Worm (Caenorhabditis elegans): Measurements from ENCODE around the gene sra-38.

DNA sequence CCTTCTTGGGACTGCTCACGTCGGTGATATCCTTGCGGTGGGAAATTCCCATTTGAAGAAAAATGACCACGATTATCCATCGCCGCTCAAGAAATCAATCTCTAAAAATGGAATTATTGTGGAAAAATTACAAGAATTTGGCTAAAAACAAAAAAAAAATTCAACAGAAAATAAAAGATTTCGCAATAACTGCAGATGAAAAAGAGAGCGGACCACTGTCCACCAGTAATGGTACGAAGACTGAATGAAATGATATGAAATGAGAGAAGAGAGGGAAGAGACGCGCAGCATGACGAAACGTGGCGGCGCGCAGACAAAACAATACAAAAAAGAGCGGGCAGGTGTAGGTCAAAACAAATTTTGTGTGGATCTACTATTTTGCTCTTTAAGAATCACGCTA lies 29.6 kb upstream of the sra-38 start, which contains the start of gene meg-1:
- TF ChIP-seq C04F5.9 (tag; optimal IDR thresholded peaks at IDR 0.05) (no peak), dpl-1 (GFP tag; optimal IDR thresholded peaks at IDR 0.05) (no peak), mep-1 (tag; optimal IDR thresholded peaks at IDR 0.05) (no peak), lin-13 (GFP tag; optimal IDR thresholded peaks at IDR 0.05) (no peak), sox-4 (tag; optimal IDR thresholded peaks at IDR 0.05) (no peak), nhr-90 (tag; optimal IDR thresholded peaks at IDR 0.05; ENCODE audit: poor library complexity) (no peak), egl-27 (tag; optimal IDR thresholded peaks at IDR 0.05) (no peak), skn-1 (tag; optimal IDR thresholded peaks at IDR 0.05) (no peak)

Measured in whole organism, L1 larva.